Worm (Caenorhabditis elegans): Measurements from ENCODE around the gene bgal-1.

ce11 chrV:11272848-11273247 is 47.0 kb upstream of the bgal-1 start, which contains the start of gene clec-223:
- TF ChIP-seq nhr-129 (tag; optimal IDR thresholded peaks at IDR 0.05) = no peak
- TF ChIP-seq elt-3 (tag; optimal IDR thresholded peaks at IDR 0.05) = no peak
- no peak for TF ChIP-seq nhr-12 (tag; optimal IDR thresholded peaks at IDR 0.05)
- no peak for TF ChIP-seq elt-1 (tag; optimal IDR thresholded peaks at IDR 0.05)
- no peak for TF ChIP-seq crh-2 (tag; optimal IDR thresholded peaks at IDR 0.05)
- TF ChIP-seq unc-62 (GFP tag; optimal IDR thresholded peaks at IDR 0.05) = no peak
- no peak for TF ChIP-seq lin-11 (tag; optimal IDR thresholded peaks at IDR 0.05)
- TF ChIP-seq nhr-6 (tag; optimal IDR thresholded peaks at IDR 0.05) = no peak
- no peak for TF ChIP-seq nhr-25 (tag; optimal IDR thresholded peaks at IDR 0.05)
- TF ChIP-seq nhr-237 (tag; optimal IDR thresholded peaks at IDR 0.05) = no peak
- TF ChIP-seq R02D3.7 (tag; optimal IDR thresholded peaks at IDR 0.05) = no peak
- no peak for TF ChIP-seq fos-1 (tag; optimal IDR thresholded peaks at IDR 0.05)
- no peak for TF ChIP-seq snpc-4 (tag; optimal IDR thresholded peaks at IDR 0.05)
- no peak for TF ChIP-seq lsy-2 (tag; optimal IDR thresholded peaks at IDR 0.05)

Measured in whole organism, L2 larva.